Fruit fly (Drosophila melanogaster) whole organism, embryonic: Measurements from ENCODE around the gene E2f1.

ENCODE experiments used
- Asciz ChIP-seq: fragments of 200-800 bp; sonication (Bioruptor generic); optimal IDR thresholded peaks from 2 replicates; lab custom pipeline; 2017; ENCODE audit warnings: missing biosample characterization, mild to moderate bottlenecking, missing genetic modification characterization, missing genetic modification reagents
- Atf-2 ChIP-seq: fragments of 200-800 bp; sonication (Bioruptor generic); optimal IDR thresholded peaks from 2 replicates; lab custom pipeline; 2016; ENCODE audit warnings: missing biosample characterization, missing genetic modification characterization
- B-H2 ChIP-seq: fragments of 200-800 bp; sonication (Bioruptor generic); optimal IDR thresholded peaks from 2 replicates; lab custom pipeline; 2018; ENCODE audit warnings: missing biosample characterization, mild to moderate bottlenecking, missing genetic modification characterization
- Blimp-1 ChIP-seq: fragments of 200-800 bp; sonication (Bioruptor generic); optimal IDR thresholded peaks from 3 replicates; lab custom pipeline; 2018; ENCODE audit warnings: missing biosample characterization, missing genetic modification characterization, mild to moderate bottlenecking, moderate library complexity, missing genetic modification reagents
- CG10209 ChIP-seq: fragments of 200-800 bp; sonication (Bioruptor generic); optimal IDR thresholded peaks from 3 replicates; lab custom pipeline; 2017; ENCODE audit warnings: missing biosample characterization, mild to moderate bottlenecking, missing genetic modification characterization, missing genetic modification reagents
- CG12236 ChIP-seq: fragments of 200-800 bp; sonication (Bioruptor generic); optimal IDR thresholded peaks from 2 replicates; lab custom pipeline; 2016; ENCODE audit warnings: missing biosample characterization, missing genetic modification characterization
- CG14667 ChIP-seq: fragments of 200-800 bp; sonication (Bioruptor generic); IDR thresholded peaks from 2 replicates; pipeline ENCODE4 v1.3.6; 2022; ENCODE audit warnings: missing biosample characterization, missing genetic modification characterization
- CG1529 ChIP-seq: fragments of 200-800 bp; sonication (Bioruptor generic); optimal IDR thresholded peaks from 3 replicates; lab custom pipeline; 2018; ENCODE audit warnings: missing biosample characterization, missing genetic modification characterization
- CG17359 ChIP-seq: fragments of 200-800 bp; sonication (Bioruptor generic); optimal IDR thresholded peaks from 3 replicates; lab custom pipeline; 2018; ENCODE audit warnings: missing biosample characterization, mild to moderate bottlenecking, missing genetic modification characterization, moderate library complexity
- CG17829 ChIP-seq: fragments of 200-800 bp; optimal IDR thresholded peaks from 2 replicates; lab custom pipeline; 2019; ENCODE audit warnings: missing biosample characterization, mild to moderate bottlenecking, missing genetic modification characterization, moderate library complexity
- CG1832 ChIP-seq: fragments of 200-800 bp; sonication (Bioruptor generic); optimal IDR thresholded peaks from 2 replicates; lab custom pipeline; 2017; ENCODE audit warnings: missing biosample characterization, mild to moderate bottlenecking, missing genetic modification characterization, inconsistent platforms
- CG18764 ChIP-seq: fragments of 200-800 bp; sonication (Bioruptor generic); optimal IDR thresholded peaks from 3 replicates; lab custom pipeline; 2016; ENCODE audit warnings: missing biosample characterization, missing genetic modification characterization
- CG31388 ChIP-seq: fragments of 200-800 bp; sonication (Bioruptor generic); optimal IDR thresholded peaks from 2 replicates; lab custom pipeline; 2016; ENCODE audit warnings: missing biosample characterization, missing genetic modification characterization
- CG43689 ChIP-seq: fragments of 200-800 bp; sonication (Bioruptor generic); IDR thresholded peaks from 2 replicates; pipeline ENCODE4 v1.3.6; 2022; ENCODE audit warnings: missing biosample characterization, missing genetic modification characterization
- CG5180 ChIP-seq: fragments of 200-800 bp; sonication (Bioruptor generic); optimal IDR thresholded peaks from 3 replicates; lab custom pipeline; 2017; ENCODE audit warnings: missing biosample characterization, missing genetic modification characterization, mild to moderate bottlenecking, moderate library complexity, missing genetic modification reagents
- CG6254 ChIP-seq: fragments of 200-800 bp; sonication (Bioruptor generic); optimal IDR thresholded peaks from 3 replicates; lab custom pipeline; 2017; ENCODE audit warnings: mild to moderate bottlenecking, missing biosample characterization, missing genetic modification reagents, missing genetic modification characterization
- CG8089 ChIP-seq: fragments of 200-800 bp; sonication (Bioruptor generic); optimal IDR thresholded peaks from 3 replicates; lab custom pipeline; 2016; ENCODE audit warnings: missing biosample characterization, missing genetic modification characterization
- CG8290 ChIP-seq, 3 experiments: fragments of 200-800 bp; sonication (Bioruptor generic); optimal IDR thresholded peaks; 2 replicates each; lab custom pipeline; 2016 to 2019; ENCODE audit warnings: missing biosample characterization in 3 of 3, missing genetic modification characterization in 3 of 3, mild to moderate bottlenecking in 2 of 3, moderate library complexity in 1 of 3
- CG9437 ChIP-seq: fragments of 200-800 bp; sonication (Bioruptor generic); optimal IDR thresholded peaks from 2 replicates; lab custom pipeline; 2018; ENCODE audit warnings: missing biosample characterization, mild to moderate bottlenecking, missing genetic modification characterization
- CG9609 ChIP-seq: fragments of 200-800 bp; sonication (Bioruptor generic); optimal IDR thresholded peaks from 3 replicates; lab custom pipeline; 2016; ENCODE audit warnings: missing biosample characterization, missing genetic modification characterization
- CG9876 ChIP-seq: fragments of 200-800 bp; sonication (Bioruptor generic); optimal IDR thresholded peaks from 2 replicates; lab custom pipeline; 2016; ENCODE audit warnings: missing biosample characterization, missing genetic modification characterization
- Dip3 ChIP-seq: fragments of 200-800 bp; sonication (Bioruptor generic); optimal IDR thresholded peaks from 3 replicates; lab custom pipeline; 2016; ENCODE audit warnings: missing biosample characterization, missing genetic modification characterization
- Doc3 ChIP-seq: fragments of 200-800 bp; sonication (Bioruptor generic); IDR thresholded peaks from 3 replicates; pipeline ENCODE4 v1.3.6; 2022; ENCODE audit warnings: missing biosample characterization, missing genetic modification characterization; ENCODE audit not compliant: partially characterized antibody
- HmgD ChIP-seq: fragments of 200-800 bp; sonication (Bioruptor generic); optimal IDR thresholded peaks from 3 replicates; lab custom pipeline; 2016; ENCODE audit warnings: missing biosample characterization, missing genetic modification characterization
- Hr78 ChIP-seq, 2 experiments: fragments of 200-800 bp in 1 of 2; fragments of >200 bp in 1 of 2; sonication (Bioruptor generic) in 1 of 2; optimal IDR thresholded peaks; 2 replicates each; lab custom pipeline; 2017 to 2019; ENCODE audit warnings: missing biosample characterization in 2 of 2, missing genetic modification characterization in 2 of 2, mild to moderate bottlenecking in 1 of 2, moderate library complexity in 1 of 2
- Pdp1 ChIP-seq, 2 experiments: fragments of 200-800 bp; sonication (Bioruptor generic); optimal IDR thresholded peaks; 3 replicates each; lab custom pipeline; 2016; ENCODE audit warnings: missing biosample characterization in 2 of 2, missing genetic modification characterization in 2 of 2, mild to moderate bottlenecking in 1 of 2, moderate library complexity in 1 of 2
- Sox100B ChIP-seq: fragments of 200-800 bp; sonication (Bioruptor generic); optimal IDR thresholded peaks from 3 replicates; lab custom pipeline; 2018; ENCODE audit warnings: missing biosample characterization, mild to moderate bottlenecking, missing genetic modification characterization
- Xbp1 ChIP-seq: fragments of 200-800 bp; sonication (Bioruptor generic); optimal IDR thresholded peaks from 3 replicates; lab custom pipeline; 2016; ENCODE audit warnings: missing biosample characterization, mild to moderate bottlenecking, missing genetic modification characterization
- Xrp1 ChIP-seq: fragments of 200-800 bp; sonication (Bioruptor generic); IDR thresholded peaks from 2 replicates; pipeline ENCODE4 v1.3.6; 2022; ENCODE audit warnings: missing biosample characterization, missing genetic modification characterization
- aop ChIP-seq: fragments of 200-800 bp; sonication (Bioruptor generic); IDR thresholded peaks from 2 replicates; pipeline ENCODE4 v1.3.6; 2022; ENCODE audit warnings: missing biosample characterization, missing genetic modification characterization
- ash1 ChIP-seq: fragments of 200-800 bp; sonication (Bioruptor generic); optimal IDR thresholded peaks from 2 replicates; lab custom pipeline; 2018; ENCODE audit warnings: missing biosample characterization, mild to moderate bottlenecking, missing genetic modification characterization
- br ChIP-seq: fragments of >200 bp; optimal IDR thresholded peaks from 2 replicates; lab custom pipeline; 2017
- cad ChIP-seq: fragments of >200 bp; optimal IDR thresholded peaks from 2 replicates; lab custom pipeline; 2017; ENCODE audit warnings: missing biosample characterization, missing genetic modification characterization
- dati ChIP-seq: fragments of 200-800 bp; sonication (Bioruptor generic); IDR thresholded peaks from 2 replicates; pipeline ENCODE4 v1.3.6; 2022; ENCODE audit warnings: missing biosample characterization, missing genetic modification characterization
- emc ChIP-seq: fragments of 200-800 bp; sonication (Bioruptor generic); optimal IDR thresholded peaks from 2 replicates; lab custom pipeline; 2016; ENCODE audit warnings: missing biosample characterization, missing genetic modification characterization
- fu2 ChIP-seq: fragments of 200-800 bp; sonication (Bioruptor generic); optimal IDR thresholded peaks from 2 replicates; lab custom pipeline; 2016; ENCODE audit warnings: missing biosample characterization, missing genetic modification characterization
- gcm2 ChIP-seq: fragments of 200-800 bp; sonication (Bioruptor generic); optimal IDR thresholded peaks from 2 replicates; lab custom pipeline; 2016; ENCODE audit warnings: missing biosample characterization, missing genetic modification characterization
- grn ChIP-seq: fragments of 200-800 bp; sonication (Bioruptor generic); optimal IDR thresholded peaks from 3 replicates; lab custom pipeline; 2017; ENCODE audit warnings: missing biosample characterization, missing genetic modification characterization
- kay ChIP-seq: fragments of 200-800 bp; sonication (Bioruptor generic); optimal IDR thresholded peaks from 2 replicates; lab custom pipeline; 2016; ENCODE audit warnings: missing biosample characterization, missing genetic modification characterization
- kni ChIP-seq: fragments of 200-800 bp; sonication (Bioruptor generic); optimal IDR thresholded peaks from 3 replicates; lab custom pipeline; 2017; ENCODE audit warnings: mild to moderate bottlenecking, missing biosample characterization, missing genetic modification reagents, missing genetic modification characterization
- nmo ChIP-seq: fragments of 200-800 bp; sonication (Bioruptor generic); optimal IDR thresholded peaks from 2 replicates; lab custom pipeline; 2018; ENCODE audit warnings: missing biosample characterization, mild to moderate bottlenecking, missing genetic modification characterization, moderate library complexity
- peb ChIP-seq: fragments of 200-800 bp; sonication (Bioruptor generic); IDR thresholded peaks from 2 replicates; pipeline ENCODE4 v1.3.6; 2022; ENCODE audit warnings: missing biosample characterization, missing genetic modification characterization
- pfk ChIP-seq: fragments of 200-800 bp; sonication (Bioruptor generic); optimal IDR thresholded peaks from 2 replicates; lab custom pipeline; 2018; ENCODE audit warnings: missing biosample characterization, mild to moderate bottlenecking, missing genetic modification characterization, moderate library complexity
- pum ChIP-seq: fragments of 200-800 bp; sonication (Bioruptor generic); optimal IDR thresholded peaks from 2 replicates; lab custom pipeline; 2016; ENCODE audit warnings: missing biosample characterization, missing genetic modification characterization
- repo ChIP-seq: fragments of 200-800 bp; sonication (Bioruptor generic); optimal IDR thresholded peaks from 2 replicates; lab custom pipeline; 2016; ENCODE audit warnings: missing biosample characterization, missing genetic modification characterization
- schlank ChIP-seq: fragments of 200-800 bp; sonication (Bioruptor generic); optimal IDR thresholded peaks from 2 replicates; lab custom pipeline; 2018; ENCODE audit warnings: missing biosample characterization, mild to moderate bottlenecking, missing genetic modification characterization
- sna ChIP-seq: fragments of 200-800 bp; sonication (Bioruptor generic); IDR thresholded peaks from 2 replicates; pipeline ENCODE4 v1.3.6; 2022; ENCODE audit warnings: missing biosample characterization, missing genetic modification characterization; ENCODE audit not compliant: partially characterized antibody
- unc-4 ChIP-seq: fragments of 200-800 bp; sonication (Bioruptor generic); IDR thresholded peaks from 2 replicates; pipeline ENCODE4 v1.3.6; 2022; ENCODE audit warnings: missing biosample characterization, missing genetic modification characterization; ENCODE audit not compliant: partially characterized antibody
- vnd ChIP-seq: fragments of 200-800 bp; sonication (Bioruptor generic); IDR thresholded peaks from 3 replicates; pipeline ENCODE4 v1.3.6; 2022; ENCODE audit warnings: missing biosample characterization, missing genetic modification characterization; ENCODE audit not compliant: partially characterized antibody
- wor ChIP-seq: fragments of 200-800 bp; sonication (Bioruptor generic); IDR thresholded peaks from 2 replicates; pipeline ENCODE4 v1.3.6; 2022; ENCODE audit warnings: missing biosample characterization, missing genetic modification characterization

E2f1 gene

DNA sequence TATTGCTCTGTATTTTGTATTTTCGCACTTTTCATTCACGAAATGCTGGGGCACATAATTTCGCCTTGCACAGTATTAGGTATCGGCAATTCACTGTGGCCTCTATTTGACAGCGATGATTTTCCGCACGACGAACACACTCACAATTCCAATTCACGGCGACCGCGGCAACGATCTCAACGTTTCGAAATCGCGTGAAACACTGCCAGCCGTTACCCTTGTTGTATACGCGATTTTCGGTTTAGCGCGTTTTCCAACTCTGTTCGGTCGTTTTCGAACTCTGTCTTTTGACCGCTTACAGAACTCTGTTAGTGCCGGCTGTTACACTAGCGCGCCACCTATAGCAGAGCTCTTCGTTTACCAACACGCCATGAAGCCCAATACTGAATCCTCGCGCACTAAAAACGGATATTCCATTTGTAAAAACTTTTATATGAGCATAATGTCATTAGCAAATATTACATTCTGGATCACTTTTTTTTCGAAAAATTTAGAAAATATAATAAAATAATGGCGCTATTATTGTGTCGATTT, 41.5 kb downstream of the E2f1 start, which contains the start of gene InR (continued):
- TF ChIP-seq Asciz (GFP tag; lab: Kevin White, UChicago) (peak; percentile 3), Xbp1 (GFP tag; lab: Kevin White, UChicago) (peak; percentile 90), sna (no peak), CG6254 (no peak), cad (GFP tag; lab: Kevin White, UChicago) (no peak), Dip3 (GFP tag; lab: Kevin White, UChicago) (peak; percentile 65), CG5180 (GFP tag; lab: Kevin White, UChicago) (peak; percentile 23), gcm2 (GFP tag; lab: Kevin White, UChicago) (peak; percentile 56), Blimp-1 (GFP tag; lab: Kevin White, UChicago) (no peak), CG18764 (GFP tag; lab: Kevin White, UChicago) (peak; percentile 49), CG9876 (peak; percentile 65), pum (peak; percentile 76), CG10209 (GFP tag; lab: Kevin White, UChicago) (peak; percentile 72), Hr78 (GFP tag; optimal IDR thresholded peaks at IDR 0.05; lab: Kevin White, UChicago) (no peak), wor (GFP tag; lab: Robert Waterston, UW) (no peak), CG17829 (tag; lab: Kevin White, UChicago) (peak; percentile 40), CG17359 (tag; lab: Kevin White, UChicago) (peak; percentile 57), peb (GFP tag; lab: Robert Waterston, UW) (no peak), aop (no peak), schlank (tag; lab: Kevin White, UChicago) (peak; percentile 46), CG8089 (GFP tag; lab: Kevin White, UChicago) (peak; percentile 57), CG14667 (GFP tag; lab: Robert Waterston, UW) (no peak), HmgD (GFP tag; lab: Kevin White, UChicago) (peak; percentile 84), B-H2 (GFP tag; lab: Kevin White, UChicago) (peak; percentile 93), Doc3 (no peak), CG8290 (GFP tag; optimal IDR thresholded peaks at IDR 0.05; lab: Kevin White, UChicago) (peak; percentile 63), CG8290 (tag; optimal IDR thresholded peaks at IDR 0.05; lab: Kevin White, UChicago) (peak; percentile 1 to 95), unc-4 (GFP tag; lab: Robert Waterston, UW) (no peak), nmo (GFP tag; lab: Kevin White, UChicago) (peak; percentile 37), repo (peak; percentile 60), pfk (GFP tag; lab: Kevin White, UChicago) (peak; percentile 57), CG31388 (GFP tag; lab: Kevin White, UChicago) (peak; percentile 35), Xrp1 (GFP tag; lab: Robert Waterston, UW) (no peak), CG1529 (GFP tag; lab: Kevin White, UChicago) (no peak), Atf-2 (GFP tag; lab: Kevin White, UChicago) (peak; percentile 75), grn (GFP tag; lab: Kevin White, UChicago) (no peak), Pdp1 (GFP tag; optimal IDR thresholded peaks at IDR 0.05; lab: Kevin White, UChicago) (peak; percentile 66 to 74), br (lab: Kevin White, UChicago) (no peak), CG12236 (GFP tag; lab: Kevin White, UChicago) (peak; percentile 10), emc (GFP tag; lab: Kevin White, UChicago) (peak; percentile 26), dati (no peak), ash1 (GFP tag; lab: Kevin White, UChicago) (peak; percentile 81), CG9437 (GFP tag; lab: Kevin White, UChicago) (peak; percentile 40), CG43689 (GFP tag; lab: Robert Waterston, UW) (no peak), CG9609 (GFP tag; lab: Kevin White, UChicago) (peak; percentile 58), Sox100B (GFP tag; lab: Kevin White, UChicago) (no peak), vnd (GFP tag; lab: Robert Waterston, UW) (no peak), fu2 (peak; percentile 65), kay (peak; percentile 55), CG1832 (GFP tag; lab: Kevin White, UChicago) (no peak), kni (peak; percentile 58)
